Worm (Caenorhabditis elegans) whole organism, L4 larva: ENCODE results near the gene cdc-50.B.

Source experiments
- F10B5.3 ChIP-seq: sonication (generic microtip); optimal IDR thresholded peaks from 2 replicates; lab custom pipeline; 2016; ENCODE audit warnings: mild to moderate bottlenecking, missing genetic modification characterization, missing compliant biosample characterization
- F49E8.2 ChIP-seq: sonication (generic microtip); optimal IDR thresholded peaks from 2 replicates; lab custom pipeline; 2016; ENCODE audit warnings: missing compliant biosample characterization, mild to moderate bottlenecking, missing genetic modification characterization, borderline replicate concordance
- Y105C5A.15 ChIP-seq: fragments of 200-800 bp; sonication (Bioruptor generic); IDR thresholded peaks from 2 replicates; pipeline ENCODE4 v1.3.6; 2022; ENCODE audit warnings: missing genetic modification characterization, missing compliant biosample characterization
- ceh-82 ChIP-seq: sonication (generic microtip); optimal IDR thresholded peaks from 2 replicates; lab custom pipeline; 2017; ENCODE audit warnings: missing biosample characterization, missing genetic modification characterization
- ces-1 ChIP-seq: fragments of 150-350 bp; sonication (generic microtip); optimal IDR thresholded peaks from 4 replicates; lab custom pipeline; 2014; ENCODE audit warnings: missing biosample characterization, missing genetic modification reagents, missing genetic modification characterization
- dmd-6 ChIP-seq: fragments of 200-800 bp; sonication (Bioruptor generic); IDR thresholded peaks from 2 replicates; pipeline ENCODE4 v1.3.6; 2022; ENCODE audit warnings: missing genetic modification reagents, missing genetic modification characterization, missing compliant biosample characterization
- fos-1 ChIP-seq: fragments of 150-350 bp; optimal IDR thresholded peaks from 2 replicates; lab custom pipeline; 2014; ENCODE audit warnings: missing biosample characterization, missing genetic modification characterization
- nhr-10 ChIP-seq: fragments of 150-350 bp; optimal IDR thresholded peaks from 2 replicates; lab custom pipeline; 2014; ENCODE audit warnings: missing biosample characterization, missing genetic modification characterization
- nhr-237 ChIP-seq: sonication (generic microtip); optimal IDR thresholded peaks from 2 replicates; lab custom pipeline; 2017; ENCODE audit warnings: missing biosample characterization, missing genetic modification characterization
- nhr-77 ChIP-seq: fragments of 150-350 bp; optimal IDR thresholded peaks from 2 replicates; lab custom pipeline; 2014; ENCODE audit warnings: missing biosample characterization, missing genetic modification characterization
- saeg-2 ChIP-seq: fragments of 200-800 bp; sonication (Bioruptor generic); IDR thresholded peaks from 2 replicates; pipeline ENCODE4 v1.3.6; 2022; ENCODE audit warnings: missing genetic modification reagents, missing genetic modification characterization, missing compliant biosample characterization
- set-16 ChIP-seq: fragments of 200-800 bp; sonication (Bioruptor generic); IDR thresholded peaks from 2 replicates; pipeline ENCODE4 v1.3.6; 2022; ENCODE audit warnings: missing genetic modification reagents, missing genetic modification characterization, missing compliant biosample characterization
- vab-7 ChIP-seq: fragments of 200-800 bp; sonication (Bioruptor generic); IDR thresholded peaks from 2 replicates; pipeline ENCODE4 v1.3.6; 2022; ENCODE audit warnings: missing genetic modification reagents, missing genetic modification characterization, missing compliant biosample characterization

DNA sequence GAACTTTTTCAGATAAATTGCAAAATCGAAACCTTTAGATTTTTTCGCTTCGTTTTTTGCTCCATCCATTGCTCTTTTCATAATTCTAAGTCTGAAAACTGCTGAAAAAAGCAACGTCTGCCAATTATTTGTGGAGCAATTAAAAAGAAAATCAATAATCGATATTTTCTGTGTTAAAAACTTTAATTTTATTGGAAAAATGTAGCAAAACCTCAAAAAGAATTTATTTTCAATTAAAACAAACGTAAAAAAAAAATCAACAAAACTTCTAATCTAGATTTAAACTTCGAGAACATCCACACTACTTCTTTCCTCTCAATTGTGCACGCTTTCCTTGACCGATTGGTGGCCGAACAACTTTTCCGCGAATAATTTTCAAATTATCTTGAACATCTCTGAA, 25.4 kb upstream of the cdc-50.B start, which contains the start of gene F21D5.5:
- TF ChIP-seq dmd-6 (GFP tag; lab: Robert Waterston, UW) (no peak), nhr-77 (no peak), nhr-10 (tag; lab: Kevin White, UChicago) (no peak), saeg-2 (GFP tag; lab: Robert Waterston, UW) (no peak), nhr-237 (tag; lab: Kevin White, UChicago) (no peak), ceh-82 (tag; lab: Kevin White, UChicago) (no peak), set-16 (GFP tag; lab: Robert Waterston, UW) (no peak), F49E8.2 (no peak), ces-1 (no peak), Y105C5A.15 (GFP tag; lab: Robert Waterston, UW) (no peak), fos-1 (tag; lab: Kevin White, UChicago) (no peak), F10B5.3 (tag; lab: Kevin White, UChicago) (no peak), vab-7 (GFP tag; lab: Robert Waterston, UW) (no peak)
